Worm (Caenorhabditis elegans): ENCODE measurements around the gene F52C6.3.

- TF ChIP-seq pqm-1 (tag; optimal IDR thresholded peaks at IDR 0.05) (no peak), ceh-28 (tag; optimal IDR thresholded peaks at IDR 0.05) (no peak), fos-1 (tag; optimal IDR thresholded peaks at IDR 0.05) (no peak), elt-1 (tag; optimal IDR thresholded peaks at IDR 0.05) (no peak), unc-62 (GFP tag; optimal IDR thresholded peaks at IDR 0.05) (no peak), nhr-76 (tag; optimal IDR thresholded peaks at IDR 0.05) (no peak), fkh-10 (GFP tag; optimal IDR thresholded peaks at IDR 0.05) (no peak), ZK546.5 (tag; optimal IDR thresholded peaks at IDR 0.05) (no peak), jun-1 (tag; optimal IDR thresholded peaks at IDR 0.05) (no peak), ztf-11 (tag; optimal IDR thresholded peaks at IDR 0.05) (no peak), egl-27 (tag; optimal IDR thresholded peaks at IDR 0.05) (no peak), R02D3.7 (tag; optimal IDR thresholded peaks at IDR 0.05) (no peak), ceh-82 (tag; optimal IDR thresholded peaks at IDR 0.05) (no peak), nhr-77 (tag; optimal IDR thresholded peaks at IDR 0.05) (no peak)
Measured at ce11 chrII:1928578-1928977, 4.0 kb downstream of the F52C6.3 start.
